Worm (Caenorhabditis elegans): ENCODE data around the gene sur-7.

sur-7 gene

DNA sequence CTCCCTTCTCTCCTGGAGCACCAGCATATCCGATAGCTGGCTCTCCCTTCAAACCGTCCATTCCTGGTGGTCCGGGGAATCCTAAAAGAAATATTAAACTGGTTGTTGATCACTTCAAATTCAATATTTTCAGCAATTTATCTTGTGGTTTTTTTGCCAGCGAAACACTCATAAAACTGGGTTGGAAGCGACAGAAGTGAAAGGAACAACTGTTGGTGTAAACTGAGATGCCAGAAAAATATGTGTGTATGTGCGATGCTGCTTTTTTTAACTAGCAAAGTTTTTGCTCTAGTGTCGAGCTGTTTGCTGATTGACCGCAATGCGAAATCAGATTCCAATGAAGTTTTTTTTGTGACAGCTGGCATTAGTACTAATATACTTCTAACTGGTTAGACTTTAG is 10.8 kb downstream of the sur-7 start:
- no peak for TF ChIP-seq che-1 (tag; optimal IDR thresholded peaks at IDR 0.05)

DNA sequence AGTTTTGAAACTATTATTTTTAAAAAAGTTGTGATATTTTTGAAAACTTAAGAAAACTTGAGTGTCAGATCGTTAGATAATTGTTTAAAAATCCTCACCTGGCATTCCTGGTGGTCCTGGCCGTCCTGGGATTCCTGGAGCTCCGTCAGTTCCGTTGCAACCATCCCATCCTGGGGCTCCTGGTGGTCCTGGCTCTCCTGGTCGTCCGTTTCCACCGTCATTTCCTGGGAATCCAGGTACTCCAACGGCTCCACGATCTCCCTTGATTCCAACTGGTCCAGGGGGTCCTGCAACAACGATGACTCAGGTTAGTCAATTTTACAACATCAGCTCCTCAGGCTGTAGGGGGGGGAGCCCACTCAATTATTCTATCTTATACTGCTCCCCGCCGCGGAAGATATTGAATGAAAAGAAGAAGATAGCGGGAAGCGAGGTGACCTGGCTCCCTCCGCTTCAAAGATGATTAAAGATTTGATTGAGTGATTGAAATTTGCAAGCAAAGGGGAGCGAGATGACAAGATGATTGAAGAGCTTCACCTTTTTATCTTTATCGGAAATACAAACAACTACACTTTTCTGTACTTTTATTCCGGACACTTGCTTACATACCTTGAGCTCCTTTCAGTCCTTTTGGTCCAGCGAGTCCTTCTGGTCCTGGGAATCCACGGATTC is 11.4 kb downstream of the sur-7 start:
- TF ChIP-seq unc-55 (GFP tag; optimal IDR thresholded peaks at IDR 0.05) (peak; percentile 89), ceh-48 (tag; optimal IDR thresholded peaks at IDR 0.05) (no peak), che-1 (tag; optimal IDR thresholded peaks at IDR 0.05) (no peak)

DNA sequence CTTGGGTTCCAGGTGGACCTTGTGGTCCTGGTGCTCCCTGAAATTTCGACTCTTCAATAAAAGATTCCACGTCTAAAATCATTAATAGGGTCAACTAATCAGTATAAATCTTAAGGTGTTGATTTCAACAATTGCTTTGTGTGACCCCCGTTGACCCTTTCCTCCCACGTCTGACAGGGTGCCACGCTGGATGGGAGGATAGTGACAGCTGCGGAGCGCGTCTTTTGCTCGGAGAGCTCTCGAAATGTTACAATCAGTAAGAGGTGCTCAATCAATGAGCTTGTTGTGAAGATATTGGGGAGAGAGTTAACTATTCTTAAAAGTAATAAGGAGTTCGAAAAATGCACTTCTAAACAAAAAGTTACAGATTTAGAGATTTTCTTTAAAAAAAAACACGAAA is 12.0 kb downstream of the sur-7 start:
- TF ChIP-seq gmeb-2 (tag; optimal IDR thresholded peaks at IDR 0.05) (no peak), ceh-14 (tag; optimal IDR thresholded peaks at IDR 0.05) (no peak), hlh-15 (tag; optimal IDR thresholded peaks at IDR 0.05) (no peak), ceh-30 (tag; optimal IDR thresholded peaks at IDR 0.05) (no peak), tbx-7 (tag; optimal IDR thresholded peaks at IDR 0.05) (no peak)

DNA sequence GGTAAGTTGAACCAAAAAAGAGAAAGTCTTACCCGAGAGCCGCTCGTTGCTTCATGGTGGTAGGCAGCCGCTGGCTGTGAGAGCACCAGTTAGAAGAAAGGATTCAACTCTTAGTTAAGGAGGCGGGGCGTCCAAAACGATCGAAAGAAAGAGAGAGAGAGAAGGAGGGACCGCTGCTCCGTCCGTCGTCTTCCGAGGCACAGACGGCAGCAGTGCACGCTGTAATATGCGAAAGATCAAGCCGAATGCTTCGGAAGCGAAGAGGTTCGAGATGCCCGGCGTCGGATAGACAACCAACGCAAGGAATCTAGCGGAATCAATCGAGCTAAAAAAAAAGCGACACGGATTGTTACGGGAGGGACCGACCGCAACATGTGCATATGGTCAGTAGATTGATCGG is 12.9 kb downstream of the sur-7 start, which contains the start of gene let-2:
let-2 (minus strand) TSS at position 68 of the 400 bp plus-strand sequence.
- TF ChIP-seq sdc-2 (tag; optimal IDR thresholded peaks at IDR 0.05) = peak; percentile 20
- TF ChIP-seq hlh-6 (tag; optimal IDR thresholded peaks at IDR 0.05) = peak; percentile 4
- TF ChIP-seq gmeb-2 (tag; optimal IDR thresholded peaks at IDR 0.05) = no peak
- peak; percentile 52 for TF ChIP-seq rnt-1 (tag; optimal IDR thresholded peaks at IDR 0.05)
- TF ChIP-seq unc-55 (GFP tag; optimal IDR thresholded peaks at IDR 0.05) = peak; percentile 21
- TF ChIP-seq pat-9 (tag; optimal IDR thresholded peaks at IDR 0.05) = peak; percentile 17
- TF ChIP-seq ceh-34 (tag; optimal IDR thresholded peaks at IDR 0.05) = peak; percentile 12
- TF ChIP-seq syd-9 (tag; optimal IDR thresholded peaks at IDR 0.05) = peak; percentile 36
- TF ChIP-seq ceh-6 (GFP tag; optimal IDR thresholded peaks at IDR 0.05) = no peak
- peak; percentile 52 for TF ChIP-seq ceh-18 (tag; optimal IDR thresholded peaks at IDR 0.05)

DNA sequence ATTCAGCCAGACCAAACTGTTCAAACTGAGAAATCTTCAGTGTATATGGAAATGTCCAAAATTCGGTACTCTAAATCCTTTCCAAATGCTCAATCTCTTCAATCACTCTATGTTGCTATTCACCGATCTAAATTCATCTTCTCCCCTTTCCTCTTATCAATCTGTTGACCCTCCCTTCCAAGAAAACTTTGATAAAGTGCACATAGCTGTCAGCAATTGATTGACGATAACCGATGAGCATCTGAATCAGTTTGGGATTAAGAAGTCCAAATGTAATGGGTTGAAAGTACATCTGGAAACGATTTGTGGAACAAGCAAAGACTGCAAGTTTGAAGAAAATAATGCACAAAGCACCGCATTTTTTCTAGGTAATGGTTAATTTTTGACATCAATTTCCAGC is 13.6 kb downstream of the sur-7 start:
- no peak for TF ChIP-seq nhr-11 (tag; optimal IDR thresholded peaks at IDR 0.05)
- peak; percentile 94 for TF ChIP-seq unc-55 (GFP tag; optimal IDR thresholded peaks at IDR 0.05)

DNA sequence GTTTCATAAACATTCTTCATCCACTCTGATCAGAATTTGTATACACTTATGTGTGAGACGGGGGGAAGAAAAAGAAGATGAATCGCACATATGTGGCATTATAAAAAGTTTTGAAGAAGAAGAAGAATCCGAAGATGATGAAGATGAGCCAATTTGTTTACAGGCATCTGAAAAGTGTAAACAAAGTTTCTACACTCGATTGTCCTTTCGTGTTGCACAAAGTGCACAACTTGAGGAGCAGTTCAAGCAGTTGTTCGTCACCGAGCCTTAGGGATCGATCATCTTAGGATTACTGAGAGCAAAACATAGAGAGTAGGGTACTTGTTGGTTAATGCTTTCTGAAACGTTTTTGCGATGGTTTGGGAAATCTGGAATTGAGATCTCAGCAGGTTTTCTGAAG is 14.7 kb downstream of the sur-7 start:
- TF ChIP-seq ceh-2 (tag; optimal IDR thresholded peaks at IDR 0.05) = no peak
- no peak for TF ChIP-seq pax-1 (tag; optimal IDR thresholded peaks at IDR 0.05)
- TF ChIP-seq Y22D7AL.16 (tag; optimal IDR thresholded peaks at IDR 0.05) = no peak
- TF ChIP-seq ceh-31 (tag; optimal IDR thresholded peaks at IDR 0.05) = no peak
- TF ChIP-seq ceh-45 (GFP tag; IDR thresholded peaks at IDR 0.05) = no peak

DNA sequence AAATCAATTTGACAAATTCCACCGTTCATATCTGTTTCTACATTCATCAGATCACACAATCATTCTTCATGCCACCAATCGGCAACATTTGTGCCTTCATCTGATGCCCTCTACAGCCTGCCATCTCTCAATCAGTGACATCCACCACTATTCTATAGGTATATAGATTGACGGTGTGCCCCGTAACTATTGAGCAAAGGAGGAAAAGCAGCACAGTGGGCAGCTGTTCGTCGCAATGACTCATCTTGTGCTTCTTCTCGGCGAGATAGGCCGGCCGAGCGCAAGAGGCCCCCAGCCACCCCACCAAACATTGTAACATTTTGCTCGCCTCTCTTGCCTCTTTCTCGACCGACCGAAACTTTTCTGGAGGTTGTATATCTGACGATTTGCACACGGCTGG is 15.7 kb downstream of the sur-7 start:
- peak; percentile 88 for TF ChIP-seq ceh-18 (tag; optimal IDR thresholded peaks at IDR 0.05)
- TF ChIP-seq ceh-34 (tag; optimal IDR thresholded peaks at IDR 0.05) = peak; percentile 46
- peak; percentile 58 for TF ChIP-seq syd-9 (tag; optimal IDR thresholded peaks at IDR 0.05)
- TF ChIP-seq rnt-1 (tag; optimal IDR thresholded peaks at IDR 0.05) = peak; percentile 89
- TF ChIP-seq tbx-2 (tag; optimal IDR thresholded peaks at IDR 0.05) = peak; percentile 32
- TF ChIP-seq ref-2 (tag; optimal IDR thresholded peaks at IDR 0.05) = no peak
- TF ChIP-seq elt-2 (tag; optimal IDR thresholded peaks at IDR 0.05) = no peak
- TF ChIP-seq eyg-1 (tag; optimal IDR thresholded peaks at IDR 0.05) = no peak
- no peak for TF ChIP-seq hlh-30 (tag; optimal IDR thresholded peaks at IDR 0.05; ENCODE audit: insufficient read depth)
- peak; percentile 72 for TF ChIP-seq nfya-1 (tag; optimal IDR thresholded peaks at IDR 0.05)
- TF ChIP-seq pha-2 (tag; optimal IDR thresholded peaks at IDR 0.05) = no peak
- no peak for TF ChIP-seq sdc-2 (tag; optimal IDR thresholded peaks at IDR 0.05)
- peak; percentile 12 for TF ChIP-seq C08G9.2 (tag; optimal IDR thresholded peaks at IDR 0.05)
- peak; percentile 89 for TF ChIP-seq unc-55 (GFP tag; optimal IDR thresholded peaks at IDR 0.05)
- peak; percentile 55 for TF ChIP-seq pat-9 (tag; optimal IDR thresholded peaks at IDR 0.05)

Data from whole organism, late embryonic.